Fruit fly (Drosophila melanogaster): ENCODE measurements around the gene Gsc.

Gene Gsc

dm6 chr2L:594635-595384 lies at the start of gene Gsc:
Gene Gsc, minus strand, starts transcription at chr2L:594685.
- TF ChIP-seq Hnf4 (GFP tag; optimal IDR thresholded peaks at IDR 0.05) (no peak), Dif (GFP tag; optimal IDR thresholded peaks at IDR 0.05; ENCODE audit: partially characterized antibody) (peak; percentile 87), brk (GFP tag; optimal IDR thresholded peaks at IDR 0.05) (no peak), psq (GFP tag; optimal IDR thresholded peaks at IDR 0.05) (no peak), sage (GFP tag; optimal IDR thresholded peaks at IDR 0.05) (no peak), ey (GFP tag; optimal IDR thresholded peaks at IDR 0.05) (no peak), foxo (GFP tag; optimal IDR thresholded peaks at IDR 0.05) (no peak), Hr83 (GFP tag; optimal IDR thresholded peaks at IDR 0.05; ENCODE audit: poor library complexity, severe bottlenecking) (no peak), Sp1 (GFP tag; optimal IDR thresholded peaks at IDR 0.05) (no peak), tai (GFP tag; optimal IDR thresholded peaks at IDR 0.05) (no peak), HLH106 (tag; optimal IDR thresholded peaks at IDR 0.05) (no peak), dl (GFP tag; optimal IDR thresholded peaks at IDR 0.05; ENCODE audit: insufficient read depth in 1 of 2, partially characterized antibody in 2 of 2) (peak; percentile 66 to 85)

dm6 chr2L:636507-636906 lies 42.0 kb upstream of the Gsc start:
- peak in 1 of 2 experiments; percentile 32 for TF ChIP-seq foxo (GFP tag; optimal IDR thresholded peaks at IDR 0.05)
- no peak for TF ChIP-seq sage (GFP tag; optimal IDR thresholded peaks at IDR 0.05)
- peak; percentile 38 for TF ChIP-seq Hnf4 (GFP tag; optimal IDR thresholded peaks at IDR 0.05)
- no peak for TF ChIP-seq Mio (GFP tag; optimal IDR thresholded peaks at IDR 0.05)
- no peak for TF ChIP-seq lola (GFP tag; optimal IDR thresholded peaks at IDR 0.05)
- TF ChIP-seq dmrt93B (GFP tag; optimal IDR thresholded peaks at IDR 0.05): peak; percentile 2
- TF ChIP-seq ey (GFP tag; optimal IDR thresholded peaks at IDR 0.05): peak; percentile 24
- no peak for TF ChIP-seq GATAd (GFP tag; optimal IDR thresholded peaks at IDR 0.05)
- peak; percentile 2 for TF ChIP-seq fru (GFP tag; optimal IDR thresholded peaks at IDR 0.05)
- TF ChIP-seq Dif (GFP tag; optimal IDR thresholded peaks at IDR 0.05; ENCODE audit: partially characterized antibody): no peak
- no peak for TF ChIP-seq jim (GFP tag; optimal IDR thresholded peaks at IDR 0.05)
- no peak for TF ChIP-seq Jra (GFP tag; optimal IDR thresholded peaks at IDR 0.05)
- peak; percentile 29 for TF ChIP-seq br (GFP tag; optimal IDR thresholded peaks at IDR 0.05)
- peak; percentile 45 for TF ChIP-seq rgr (GFP tag; optimal IDR thresholded peaks at IDR 0.05)
- peak; percentile 48 for TF ChIP-seq h (GFP tag; optimal IDR thresholded peaks at IDR 0.05)

- TF ChIP-seq tai (GFP tag; optimal IDR thresholded peaks at IDR 0.05) (peak; percentile 46), foxo (GFP tag; optimal IDR thresholded peaks at IDR 0.05) (peak in 1 of 2 experiments; percentile 68), HLH106 (tag; optimal IDR thresholded peaks at IDR 0.05) (peak; percentile 41), br (GFP tag; optimal IDR thresholded peaks at IDR 0.05) (peak; percentile 73), OdsH (GFP tag; optimal IDR thresholded peaks at IDR 0.05) (peak; percentile 77), rgr (GFP tag; optimal IDR thresholded peaks at IDR 0.05) (peak; percentile 60), Hnf4 (GFP tag; optimal IDR thresholded peaks at IDR 0.05) (peak; percentile 66), usp (GFP tag; optimal IDR thresholded peaks at IDR 0.05) (no peak), psq (GFP tag; optimal IDR thresholded peaks at IDR 0.05) (peak; percentile 38), Abd-B (GFP tag; optimal IDR thresholded peaks at IDR 0.05) (no peak), Myc (optimal IDR thresholded peaks at IDR 0.05) (no peak), h (GFP tag; optimal IDR thresholded peaks at IDR 0.05) (peak; percentile 76), sage (GFP tag; optimal IDR thresholded peaks at IDR 0.05) (peak; percentile 22), brk (GFP tag; optimal IDR thresholded peaks at IDR 0.05) (peak; percentile 12), woc (GFP tag; optimal IDR thresholded peaks at IDR 0.05) (peak; percentile 74), fru (GFP tag; optimal IDR thresholded peaks at IDR 0.05) (peak; percentile 59), Jra (GFP tag; optimal IDR thresholded peaks at IDR 0.05) (peak; percentile 50), ey (GFP tag; optimal IDR thresholded peaks at IDR 0.05) (peak; percentile 60), CG32264 (GFP tag; optimal IDR thresholded peaks at IDR 0.05) (peak; percentile 19), Mio (GFP tag; optimal IDR thresholded peaks at IDR 0.05) (no peak), Sp1 (GFP tag; optimal IDR thresholded peaks at IDR 0.05) (peak; percentile 67)
Measured at dm6 chr2L:634208-634614, 39.7 kb upstream of the Gsc start.

dm6 chr2L:633192-633591 lies 38.7 kb upstream of the Gsc start:
- peak; percentile 21 for TF ChIP-seq rgr (GFP tag; optimal IDR thresholded peaks at IDR 0.05)
- no peak for TF ChIP-seq GATAd (GFP tag; optimal IDR thresholded peaks at IDR 0.05)
- no peak for TF ChIP-seq woc (GFP tag; optimal IDR thresholded peaks at IDR 0.05)
- TF ChIP-seq br (GFP tag; optimal IDR thresholded peaks at IDR 0.05): peak; percentile 48
- TF ChIP-seq Mio (GFP tag; optimal IDR thresholded peaks at IDR 0.05): no peak
- TF ChIP-seq sage (GFP tag; optimal IDR thresholded peaks at IDR 0.05): no peak
- TF ChIP-seq CG32264 (GFP tag; optimal IDR thresholded peaks at IDR 0.05): no peak
- TF ChIP-seq sv (GFP tag; optimal IDR thresholded peaks at IDR 0.05): no peak
- TF ChIP-seq ey (GFP tag; optimal IDR thresholded peaks at IDR 0.05): peak; percentile 5
- TF ChIP-seq fru (GFP tag; optimal IDR thresholded peaks at IDR 0.05): peak; percentile 5
- no peak for TF ChIP-seq N (GFP tag; optimal IDR thresholded peaks at IDR 0.05)
- no peak for TF ChIP-seq tai (GFP tag; optimal IDR thresholded peaks at IDR 0.05)
- TF ChIP-seq HLH106 (tag; optimal IDR thresholded peaks at IDR 0.05): peak; percentile 18
- peak; percentile 21 for TF ChIP-seq Sp1 (GFP tag; optimal IDR thresholded peaks at IDR 0.05)
- TF ChIP-seq foxo (GFP tag; optimal IDR thresholded peaks at IDR 0.05): peak in 1 of 2 experiments; percentile 33
- TF ChIP-seq dmrt93B (GFP tag; optimal IDR thresholded peaks at IDR 0.05): no peak
- TF ChIP-seq Vsx2 (GFP tag; optimal IDR thresholded peaks at IDR 0.05; ENCODE audit: partially characterized antibody): no peak

All from whole organism, wandering third instar larva.